Worm (Caenorhabditis elegans): ENCODE measurements around the gene F54F12.2.

Gene F54F12.2

DNA sequence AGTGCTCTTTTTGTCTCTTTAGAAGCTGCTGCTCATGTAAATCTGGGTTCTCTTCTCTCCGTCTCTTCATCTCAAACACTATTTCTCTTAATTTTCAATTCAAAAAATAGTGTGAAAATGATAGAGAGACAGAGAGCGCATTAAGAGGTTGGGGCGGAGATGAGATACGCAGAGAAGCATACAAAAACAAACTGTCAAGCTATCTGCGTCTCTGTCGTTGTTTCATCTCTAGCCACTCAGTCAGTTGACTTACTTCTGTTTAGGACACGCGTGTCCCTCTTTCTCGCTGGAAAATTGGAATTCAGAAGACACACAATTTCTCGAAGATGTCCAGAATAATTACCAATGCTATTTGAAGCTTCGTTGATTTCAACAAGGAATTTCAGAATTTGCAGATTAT, 21.3 kb downstream of the F54F12.2 start:
- peak; percentile 91 for TF ChIP-seq zag-1 (tag; optimal IDR thresholded peaks at IDR 0.05)
- peak; percentile 96 for TF ChIP-seq F13H6.1 (tag; optimal IDR thresholded peaks at IDR 0.05)
- TF ChIP-seq mab-5 (tag; optimal IDR thresholded peaks at IDR 0.05), result peak; percentile 95
- TF ChIP-seq lin-39 (tag; optimal IDR thresholded peaks at IDR 0.05), result no peak
- TF ChIP-seq fos-1 (tag; optimal IDR thresholded peaks at IDR 0.05), result peak; percentile 87
- no peak for TF ChIP-seq dmd-4 (tag; optimal IDR thresholded peaks at IDR 0.05)
- peak; percentile 30 for TF ChIP-seq alr-1 (tag; optimal IDR thresholded peaks at IDR 0.05)
- peak; percentile 98 for TF ChIP-seq nhr-6 (tag; optimal IDR thresholded peaks at IDR 0.05)
- TF ChIP-seq nhr-21 (tag; optimal IDR thresholded peaks at IDR 0.05), result peak; percentile 91
- TF ChIP-seq ceh-16 (tag; optimal IDR thresholded peaks at IDR 0.05), result peak; percentile 55
- no peak for TF ChIP-seq unc-39 (tag; optimal IDR thresholded peaks at IDR 0.05)
- TF ChIP-seq elt-3 (tag; optimal IDR thresholded peaks at IDR 0.05), result no peak
- peak; percentile 19 for TF ChIP-seq nhr-77 (tag; optimal IDR thresholded peaks at IDR 0.05)
- peak; percentile 79 for TF ChIP-seq sma-3 (GFP tag; optimal IDR thresholded peaks at IDR 0.05)
- TF ChIP-seq egl-27 (tag; optimal IDR thresholded peaks at IDR 0.05), result peak; percentile 96
- peak; percentile 98 for TF ChIP-seq crh-2 (tag; optimal IDR thresholded peaks at IDR 0.05)
- TF ChIP-seq nhr-10 (tag; optimal IDR thresholded peaks at IDR 0.05), result peak; percentile 57
- TF ChIP-seq ztf-11 (tag; optimal IDR thresholded peaks at IDR 0.05), result peak; percentile 3
- TF ChIP-seq unc-55 (GFP tag; optimal IDR thresholded peaks at IDR 0.05), result peak; percentile 96
- peak; percentile 99 for TF ChIP-seq sma-9 (GFP tag; optimal IDR thresholded peaks at IDR 0.05)
- TF ChIP-seq sma-9 (tag; optimal IDR thresholded peaks at IDR 0.05), result peak; percentile 57
- TF ChIP-seq C34F6.9 (tag; optimal IDR thresholded peaks at IDR 0.05), result peak; percentile 99
- TF ChIP-seq elt-1 (tag; optimal IDR thresholded peaks at IDR 0.05), result no peak
- peak; percentile 83 for TF ChIP-seq gmeb-1 (tag; optimal IDR thresholded peaks at IDR 0.05)
- no peak for TF ChIP-seq mbf-1 (tag; optimal IDR thresholded peaks at IDR 0.05)
- TF ChIP-seq sem-4 (tag; optimal IDR thresholded peaks at IDR 0.05), result peak; percentile 99
- no peak for TF ChIP-seq aly-2 (tag; optimal IDR thresholded peaks at IDR 0.05)
- peak; percentile 92 for TF ChIP-seq lin-13 (GFP tag; optimal IDR thresholded peaks at IDR 0.05)
- TF ChIP-seq R02D3.7 (tag; optimal IDR thresholded peaks at IDR 0.05), result peak; percentile 40
- peak; percentile 88 to 96 for TF ChIP-seq lsy-2 (tag; optimal IDR thresholded peaks at IDR 0.05)
- TF ChIP-seq ztf-1 (GFP tag; conservative IDR thresholded peaks at IDR 0.05), result no peak
- TF ChIP-seq ztf-4 (tag; optimal IDR thresholded peaks at IDR 0.05), result peak; percentile 96
- TF ChIP-seq nhr-129 (tag; optimal IDR thresholded peaks at IDR 0.05), result peak; percentile 97
- peak; percentile 68 for TF ChIP-seq lin-11 (tag; optimal IDR thresholded peaks at IDR 0.05)
- peak; percentile 98 for TF ChIP-seq ama-1 (optimal IDR thresholded peaks at IDR 0.05)
- peak; percentile 80 to 88 for TF ChIP-seq mdl-1 (tag; optimal IDR thresholded peaks at IDR 0.05)
- peak; percentile 76 for TF ChIP-seq unc-62 (GFP tag; optimal IDR thresholded peaks at IDR 0.05)
- TF ChIP-seq nhr-237 (tag; optimal IDR thresholded peaks at IDR 0.05), result peak; percentile 54
- TF ChIP-seq nhr-12 (tag; optimal IDR thresholded peaks at IDR 0.05), result no peak
- TF ChIP-seq blmp-1 (tag; optimal IDR thresholded peaks at IDR 0.05; ENCODE audit: insufficient read depth), result peak; percentile 64
- peak; percentile 35 for TF ChIP-seq ceh-82 (tag; optimal IDR thresholded peaks at IDR 0.05)
- peak; percentile 13 for TF ChIP-seq skn-1 (tag; optimal IDR thresholded peaks at IDR 0.05)
- TF ChIP-seq peb-1 (tag; optimal IDR thresholded peaks at IDR 0.05), result no peak
- TF ChIP-seq nhr-25 (tag; optimal IDR thresholded peaks at IDR 0.05), result peak; percentile 97
- TF ChIP-seq ZK546.5 (tag; optimal IDR thresholded peaks at IDR 0.05), result peak; percentile 47
- no peak for TF ChIP-seq nhr-11 (tag; optimal IDR thresholded peaks at IDR 0.05)
- TF ChIP-seq Y55F3AM.14 (GFP tag; optimal IDR thresholded peaks at IDR 0.05), result no peak
- no peak for TF ChIP-seq nhr-23 (tag; optimal IDR thresholded peaks at IDR 0.05)
- TF ChIP-seq snpc-4 (tag; optimal IDR thresholded peaks at IDR 0.05), result peak; percentile 81

Data from whole organism, L2 larva.